Worm (Caenorhabditis elegans) whole organism, L4 larva: ENCODE data around the gene ugt-46.

Experiments
- D1046.2 ChIP-seq: fragments of 200-800 bp; sonication (Bioruptor generic); IDR thresholded peaks from 2 replicates; pipeline ENCODE4 v1.3.6; 2022; ENCODE audit warnings: missing genetic modification characterization, missing compliant biosample characterization
- F26F4.8 ChIP-seq: fragments of 200-800 bp; sonication (Bioruptor generic); conservative IDR thresholded peaks from 2 replicates; pipeline ENCODE4 v1.3.6; 2022; ENCODE audit warnings: missing genetic modification characterization, missing compliant biosample characterization
- F37D6.2 ChIP-seq: sonication (generic microtip); optimal IDR thresholded peaks from 2 replicates; lab custom pipeline; 2016; ENCODE audit warnings: mild to moderate bottlenecking, missing genetic modification characterization, missing compliant biosample characterization
- F44E2.7 ChIP-seq: fragments of 200-800 bp; sonication (Bioruptor generic); IDR thresholded peaks from 2 replicates; pipeline ENCODE4 v2.1.2; 2022; ENCODE audit warnings: missing genetic modification characterization, missing compliant biosample characterization
- R02D3.7 ChIP-seq: fragments of 150-350 bp; sonication (generic microtip); optimal IDR thresholded peaks from 3 replicates; lab custom pipeline; 2014; ENCODE audit warnings: missing biosample characterization, missing genetic modification characterization
- Y105C5A.15 ChIP-seq: fragments of 200-800 bp; sonication (Bioruptor generic); IDR thresholded peaks from 2 replicates; pipeline ENCODE4 v1.3.6; 2022; ENCODE audit warnings: missing genetic modification characterization, missing compliant biosample characterization
- Y48G9A.11 ChIP-seq: fragments of 200-800 bp; sonication (Bioruptor generic); IDR thresholded peaks from 2 replicates; pipeline ENCODE4 v1.3.6; 2022; ENCODE audit warnings: missing genetic modification reagents, missing genetic modification characterization, missing compliant biosample characterization
- Y5F2A.4 ChIP-seq: fragments of 200-800 bp; sonication (Bioruptor generic); optimal IDR thresholded peaks from 2 replicates; lab custom pipeline; 2018; ENCODE audit warnings: mild to moderate bottlenecking, missing genetic modification characterization, missing compliant biosample characterization
- Y75B8A.6 ChIP-seq: fragments of 200-800 bp; sonication (Bioruptor generic); IDR thresholded peaks from 2 replicates; pipeline ENCODE4 v1.3.6; 2022; ENCODE audit warnings: missing genetic modification reagents, missing genetic modification characterization, missing compliant biosample characterization
- ZK546.5 ChIP-seq, 2 experiments: sonication (generic microtip); optimal IDR thresholded peaks; 2 replicates each; lab custom pipeline; 2017; ENCODE audit warnings: missing biosample characterization in 2 of 2, missing genetic modification characterization in 2 of 2
- aha-1 ChIP-seq: fragments of 150-350 bp; peaks from one replicate; lab custom pipeline; 2014; ENCODE audit warnings: missing biosample characterization, missing genetic modification characterization
- aly-2 ChIP-seq: sonication (generic microtip); optimal IDR thresholded peaks from 2 replicates; lab custom pipeline; 2018; ENCODE audit warnings: missing biosample characterization, missing genetic modification characterization
- ama-1 ChIP-seq: fragments of 150-350 bp; optimal IDR thresholded peaks from 2 replicates; lab custom pipeline; 2014; ENCODE audit warnings: inconsistent platforms, mixed read lengths
- attf-4 ChIP-seq: sonication (generic microtip); optimal IDR thresholded peaks from 3 replicates; lab custom pipeline; 2017; ENCODE audit warnings: missing biosample characterization, missing genetic modification characterization
- ceh-20 ChIP-seq: fragments of 200-800 bp; sonication (Bioruptor generic); IDR thresholded peaks from 2 replicates; pipeline ENCODE4 v1.3.6; 2022; ENCODE audit warnings: missing genetic modification reagents, missing genetic modification characterization, missing compliant biosample characterization
- ceh-44 ChIP-seq: fragments of 200-800 bp; sonication (Bioruptor generic); IDR thresholded peaks from 2 replicates; pipeline ENCODE4 v1.3.6; 2022; ENCODE audit warnings: missing genetic modification reagents, missing genetic modification characterization, missing compliant biosample characterization
- ceh-82 ChIP-seq: sonication (generic microtip); optimal IDR thresholded peaks from 2 replicates; lab custom pipeline; 2017; ENCODE audit warnings: missing biosample characterization, missing genetic modification characterization
- cey-2 ChIP-seq: sonication (generic microtip); optimal IDR thresholded peaks from 3 replicates; lab custom pipeline; 2017; ENCODE audit warnings: missing genetic modification characterization, mild to moderate bottlenecking, missing compliant biosample characterization, antibody characterized with exemption, borderline replicate concordance; ENCODE audit not compliant: insufficient read depth
- daf-16 ChIP-seq, 3 experiments: sonication (generic microtip); optimal IDR thresholded peaks; 2 replicates each; lab custom pipeline; 2016 to 2017; ENCODE audit warnings: missing genetic modification characterization in 3 of 3, missing genetic modification reagents in 3 of 3, mild to moderate bottlenecking in 2 of 3, missing compliant biosample characterization in 2 of 3, missing biosample characterization in 1 of 3, moderate library complexity in 1 of 3
- daf-19 ChIP-seq: fragments of 200-800 bp; sonication (Bioruptor generic); conservative IDR thresholded peaks from 2 replicates; pipeline ENCODE4 v1.3.6; 2022; ENCODE audit warnings: missing genetic modification characterization, missing compliant biosample characterization
- daf-8 ChIP-seq: fragments of 200-800 bp; sonication (Bioruptor generic); IDR thresholded peaks from 2 replicates; pipeline ENCODE4 v1.3.6; 2022; ENCODE audit warnings: missing genetic modification characterization, missing compliant biosample characterization
- dmd-6 ChIP-seq: fragments of 200-800 bp; sonication (Bioruptor generic); IDR thresholded peaks from 2 replicates; pipeline ENCODE4 v1.3.6; 2022; ENCODE audit warnings: missing genetic modification reagents, missing genetic modification characterization, missing compliant biosample characterization
- dmd-8 ChIP-seq: fragments of 200-800 bp; sonication (Bioruptor generic); IDR thresholded peaks from 2 replicates; pipeline ENCODE4 v1.3.6; 2022; ENCODE audit warnings: missing genetic modification characterization, missing compliant biosample characterization
- duxl-1 ChIP-seq: sonication (generic microtip); optimal IDR thresholded peaks from 2 replicates; lab custom pipeline; 2016; ENCODE audit warnings: mild to moderate bottlenecking, missing genetic modification characterization, moderate library complexity, missing compliant biosample characterization; ENCODE audit not compliant: poor library complexity
- dve-1 ChIP-seq: sonication (generic microtip); optimal IDR thresholded peaks from 2 replicates; lab custom pipeline; 2017; ENCODE audit warnings: antibody characterized with exemption, mild to moderate bottlenecking, missing genetic modification characterization, missing compliant biosample characterization; ENCODE audit not compliant: insufficient read depth
- hlh-11 ChIP-seq: fragments of 200-800 bp; sonication (Bioruptor generic); optimal IDR thresholded peaks from 2 replicates; lab custom pipeline; 2018; ENCODE audit warnings: mild to moderate bottlenecking, missing genetic modification characterization, missing compliant biosample characterization
- hmg-1.1 ChIP-seq: fragments of 200-800 bp; sonication (Bioruptor generic); IDR thresholded peaks from 2 replicates; pipeline ENCODE4 v1.3.6; 2022; ENCODE audit warnings: missing genetic modification reagents, missing genetic modification characterization, missing compliant biosample characterization
- jun-1 ChIP-seq: fragments of 150-350 bp; optimal IDR thresholded peaks from 2 replicates; lab custom pipeline; 2014; ENCODE audit warnings: missing biosample characterization, missing genetic modification reagents, missing genetic modification characterization
- lim-7 ChIP-seq: fragments of 200-800 bp; sonication (Bioruptor generic); IDR thresholded peaks from 2 replicates; pipeline ENCODE4 v1.3.6; 2022; ENCODE audit warnings: missing genetic modification characterization, missing compliant biosample characterization
- lin-13 ChIP-seq: fragments of 150-350 bp; optimal IDR thresholded peaks from 2 replicates; lab custom pipeline; 2014; ENCODE audit warnings: missing biosample characterization, missing genetic modification reagents, missing genetic modification characterization
- lin-38 ChIP-seq: fragments of 200-800 bp; sonication (Bioruptor generic); IDR thresholded peaks from 2 replicates; pipeline ENCODE4 v1.3.6; 2022; ENCODE audit warnings: missing genetic modification reagents, missing genetic modification characterization, missing compliant biosample characterization
- lin-39 ChIP-seq: fragments of 150-350 bp; optimal IDR thresholded peaks from 2 replicates; lab custom pipeline; 2014; ENCODE audit warnings: missing biosample characterization, missing genetic modification reagents, missing genetic modification characterization
- mdl-1 ChIP-seq, 2 experiments: fragments of 150-350 bp in 1 of 2; sonication (generic microtip) in 1 of 2; optimal IDR thresholded peaks; 2 replicates each; lab custom pipeline; 2014 to 2017; ENCODE audit warnings: missing biosample characterization in 2 of 2, missing genetic modification characterization in 2 of 2
- mep-1 ChIP-seq: fragments of 150-350 bp; sonication (generic microtip); optimal IDR thresholded peaks from 3 replicates; lab custom pipeline; 2014; ENCODE audit warnings: missing biosample characterization, missing genetic modification characterization
- mes-2 ChIP-seq: sonication (generic microtip); optimal IDR thresholded peaks from 2 replicates; lab custom pipeline; 2016; ENCODE audit warnings: missing genotype, mild to moderate bottlenecking, missing genetic modification characterization, missing compliant biosample characterization; ENCODE audit not compliant: poor library complexity, severe bottlenecking
- mxl-2 ChIP-seq: fragments of 200-800 bp; sonication (Bioruptor generic); conservative IDR thresholded peaks from 2 replicates; pipeline ENCODE4 v1.3.6; 2022; ENCODE audit warnings: missing genetic modification reagents, missing genetic modification characterization, missing compliant biosample characterization
- nhr-10 ChIP-seq: fragments of 150-350 bp; optimal IDR thresholded peaks from 2 replicates; lab custom pipeline; 2014; ENCODE audit warnings: missing biosample characterization, missing genetic modification characterization
- nhr-102 ChIP-seq: sonication (generic microtip); optimal IDR thresholded peaks from 2 replicates; lab custom pipeline; 2016; ENCODE audit warnings: mild to moderate bottlenecking, missing genetic modification characterization, moderate library complexity, missing compliant biosample characterization
- nhr-11 ChIP-seq: fragments of 150-350 bp; optimal IDR thresholded peaks from 2 replicates; lab custom pipeline; 2014; ENCODE audit warnings: missing biosample characterization, missing genetic modification characterization
- nhr-25 ChIP-seq: sonication (generic microtip); optimal IDR thresholded peaks from 2 replicates; lab custom pipeline; 2017; ENCODE audit warnings: missing genetic modification characterization, mild to moderate bottlenecking, missing compliant biosample characterization, antibody characterized with exemption, moderate library complexity, borderline replicate concordance; ENCODE audit not compliant: insufficient read depth
- nhr-48 ChIP-seq: sonication (generic microtip); optimal IDR thresholded peaks from 2 replicates; lab custom pipeline; 2016; ENCODE audit warnings: mild to moderate bottlenecking, missing genetic modification characterization, missing compliant biosample characterization
- pqm-1 ChIP-seq: sonication (generic microtip); optimal IDR thresholded peaks from 2 replicates; lab custom pipeline; 2017; ENCODE audit warnings: missing biosample characterization, missing genetic modification characterization
- sdz-12 ChIP-seq: fragments of 200-800 bp; sonication (Bioruptor generic); optimal IDR thresholded peaks from 2 replicates; lab custom pipeline; 2018; ENCODE audit warnings: mild to moderate bottlenecking, missing genetic modification characterization, missing compliant biosample characterization
- spr-3 ChIP-seq: fragments of 200-800 bp; sonication (Bioruptor generic); optimal IDR thresholded peaks from 2 replicates; lab custom pipeline; 2018; ENCODE audit warnings: mild to moderate bottlenecking, missing genetic modification characterization, missing compliant biosample characterization
- tra-1 ChIP-seq: fragments of 200-800 bp; sonication (Bioruptor generic); IDR thresholded peaks from 2 replicates; pipeline ENCODE4 v1.3.6; 2022; ENCODE audit warnings: missing genetic modification reagents, missing genetic modification characterization, missing compliant biosample characterization
- unc-130 ChIP-seq: sonication (generic microtip); optimal IDR thresholded peaks from 2 replicates; lab custom pipeline; 2016; ENCODE audit warnings: missing genetic modification reagents, missing genetic modification characterization, missing compliant biosample characterization
- unc-39 ChIP-seq: sonication (generic microtip); optimal IDR thresholded peaks from 2 replicates; lab custom pipeline; 2017; ENCODE audit warnings: missing biosample characterization, missing genetic modification characterization
- vab-7 ChIP-seq: fragments of 200-800 bp; sonication (Bioruptor generic); IDR thresholded peaks from 2 replicates; pipeline ENCODE4 v1.3.6; 2022; ENCODE audit warnings: missing genetic modification reagents, missing genetic modification characterization, missing compliant biosample characterization
- zip-2 ChIP-seq: fragments of 150-350 bp; optimal IDR thresholded peaks from 2 replicates; lab custom pipeline; 2014; ENCODE audit warnings: missing biosample characterization, missing genetic modification characterization
- ztf-11 ChIP-seq: fragments of 150-350 bp; optimal IDR thresholded peaks from 2 replicates; lab custom pipeline; 2014; ENCODE audit warnings: missing biosample characterization, missing genetic modification characterization
- ztf-7 ChIP-seq: fragments of 150-350 bp; optimal IDR thresholded peaks from 2 replicates; lab custom pipeline; 2014; ENCODE audit warnings: missing biosample characterization, missing genetic modification characterization

Gene ugt-46

ce11 chrX:489635-490105, 40.4 kb downstream of the ugt-46 start, which contains the start of gene egl-17 (continued):
- peak; percentile 65 for TF ChIP-seq F37D6.2
- peak; percentile 94 for TF ChIP-seq hmg-1.1 (GFP tag; lab: Robert Waterston, UW)
- TF ChIP-seq jun-1 (tag; lab: Kevin White, UChicago) = no peak
- TF ChIP-seq ceh-82 (tag; lab: Kevin White, UChicago) = no peak
- peak; percentile 94 for TF ChIP-seq F44E2.7
- TF ChIP-seq F26F4.8 (GFP tag; lab: Robert Waterston, UW) = peak; percentile 98
- TF ChIP-seq pqm-1 (tag; lab: Kevin White, UChicago) = no peak
- TF ChIP-seq daf-8 (GFP tag; lab: Robert Waterston, UW) = 0 out of 2 replicates have a peak, but pooled peaks have one; percentile 78
- peak; percentile 66 for TF ChIP-seq dmd-6 (GFP tag; lab: Robert Waterston, UW)
- peak; percentile 77 for TF ChIP-seq ceh-44 (GFP tag; lab: Robert Waterston, UW)
- peak in 1 of 2 experiments; percentile 80 for TF ChIP-seq mdl-1 (tag; optimal IDR thresholded peaks at IDR 0.05; lab: Kevin White, UChicago)
- TF ChIP-seq lin-39 = no peak
- peak; percentile 69 for TF ChIP-seq ztf-7 (tag; lab: Kevin White, UChicago)
- TF ChIP-seq tra-1 (GFP tag; lab: Robert Waterston, UW) = peak; percentile 94
- TF ChIP-seq nhr-25 = peak; percentile 20
- peak; percentile 2 for TF ChIP-seq zip-2
- peak; percentile 88 for TF ChIP-seq daf-19
- TF ChIP-seq mxl-2 (GFP tag; lab: Robert Waterston, UW) = 0 out of 2 replicates have a peak, but pooled peaks have one; percentile 57
- TF ChIP-seq aha-1 (tag; lab: Kevin White, UChicago) = peak; percentile 96
- TF ChIP-seq mep-1 (tag; lab: Kevin White, UChicago) = peak; percentile 85
- peak; percentile 74 for TF ChIP-seq dve-1 (tag; lab: Kevin White, UChicago)
- TF ChIP-seq ceh-20 = peak; percentile 87
- no peak for TF ChIP-seq nhr-102 (tag; lab: Kevin White, UChicago)
- TF ChIP-seq daf-16 (GFP tag; optimal IDR thresholded peaks at IDR 0.05; lab: Kevin White, UChicago) = peak; percentile 77 to 93
- peak; percentile 74 for TF ChIP-seq daf-16 (tag; optimal IDR thresholded peaks at IDR 0.05; lab: Kevin White, UChicago)
- TF ChIP-seq duxl-1 (tag; lab: Kevin White, UChicago) = peak; percentile 93
- peak; percentile 86 for TF ChIP-seq mes-2 (tag; lab: Kevin White, UChicago)
- TF ChIP-seq Y105C5A.15 (GFP tag; lab: Robert Waterston, UW) = peak; percentile 92
- TF ChIP-seq hlh-11 (tag; lab: Kevin White, UChicago) = peak; percentile 67
- TF ChIP-seq aly-2 (tag; lab: Kevin White, UChicago) = no peak
- no peak for TF ChIP-seq cey-2 (tag; lab: Kevin White, UChicago)
- peak; percentile 91 for TF ChIP-seq dmd-8 (GFP tag; lab: Robert Waterston, UW)
- no peak for TF ChIP-seq attf-4 (tag; lab: Kevin White, UChicago)
- TF ChIP-seq nhr-10 (tag; lab: Kevin White, UChicago) = no peak
- no peak for TF ChIP-seq ama-1 (lab: Kevin White, UChicago)
- peak; percentile 80 for TF ChIP-seq D1046.2 (GFP tag; lab: Robert Waterston, UW)
- TF ChIP-seq Y75B8A.6 (GFP tag; lab: Robert Waterston, UW) = peak; percentile 84
- TF ChIP-seq sdz-12 (GFP tag; lab: Kevin White, UChicago) = peak; percentile 13
- peak; percentile 97 for TF ChIP-seq vab-7 (GFP tag; lab: Robert Waterston, UW)
- peak; percentile 83 for TF ChIP-seq Y5F2A.4 (GFP tag; lab: Kevin White, UChicago)
- TF ChIP-seq nhr-48 = peak; percentile 79
- TF ChIP-seq lin-13 (GFP tag; lab: Kevin White, UChicago) = peak; percentile 54
- no peak for TF ChIP-seq unc-39
- peak; percentile 89 for TF ChIP-seq Y48G9A.11 (GFP tag; lab: Robert Waterston, UW)
- no peak for TF ChIP-seq ZK546.5 (tag; optimal IDR thresholded peaks at IDR 0.05; lab: Kevin White, UChicago)
- TF ChIP-seq lin-38 = peak; percentile 84
- TF ChIP-seq nhr-11 (tag; lab: Kevin White, UChicago) = peak; percentile 11
- TF ChIP-seq unc-130 (GFP tag; lab: Kevin White, UChicago) = peak; percentile 60
- TF ChIP-seq spr-3 (GFP tag; lab: Kevin White, UChicago) = peak; percentile 74
- TF ChIP-seq lim-7 (GFP tag; lab: Robert Waterston, UW) = peak; percentile 94
- TF ChIP-seq ztf-11 = no peak
- TF ChIP-seq R02D3.7 (tag; lab: Kevin White, UChicago) = no peak
